Worm (Caenorhabditis elegans): ENCODE measurements around the gene ash-2.

ash-2 gene

ce11 chrII:11967507-11968127 lies 12.0 kb upstream of the ash-2 start, which contains the start of gene W03C9.5:
W03C9.5 (minus strand) TSS chrII:11967544.
- TF ChIP-seq mab-5 (tag; optimal IDR thresholded peaks at IDR 0.05), result peak; percentile 78
- TF ChIP-seq skn-1 (tag; optimal IDR thresholded peaks at IDR 0.05), result peak; percentile 52
- no peak for TF ChIP-seq aly-2 (tag; optimal IDR thresholded peaks at IDR 0.05)
- TF ChIP-seq unc-55 (GFP tag; optimal IDR thresholded peaks at IDR 0.05), result peak; percentile 97
- peak; percentile 81 for TF ChIP-seq Y55F3AM.14 (GFP tag; optimal IDR thresholded peaks at IDR 0.05)
- TF ChIP-seq ceh-16 (tag; optimal IDR thresholded peaks at IDR 0.05), result no peak
- TF ChIP-seq nhr-12 (tag; optimal IDR thresholded peaks at IDR 0.05), result no peak
- peak; percentile 10 for TF ChIP-seq nhr-237 (tag; optimal IDR thresholded peaks at IDR 0.05)
- no peak for TF ChIP-seq ztf-11 (tag; optimal IDR thresholded peaks at IDR 0.05)
- TF ChIP-seq mdl-1 (tag; optimal IDR thresholded peaks at IDR 0.05), result peak; percentile 65 to 95
- peak; percentile 52 for TF ChIP-seq lin-39 (tag; optimal IDR thresholded peaks at IDR 0.05)
- peak; percentile 70 for TF ChIP-seq snpc-4 (tag; optimal IDR thresholded peaks at IDR 0.05)
- TF ChIP-seq ceh-82 (tag; optimal IDR thresholded peaks at IDR 0.05), result peak; percentile 64
- TF ChIP-seq nhr-25 (tag; optimal IDR thresholded peaks at IDR 0.05), result peak; percentile 95
- peak; percentile 92 for TF ChIP-seq F13H6.1 (tag; optimal IDR thresholded peaks at IDR 0.05)
- TF ChIP-seq peb-1 (tag; optimal IDR thresholded peaks at IDR 0.05), result no peak
- peak; percentile 74 for TF ChIP-seq ZK546.5 (tag; optimal IDR thresholded peaks at IDR 0.05)
- TF ChIP-seq nhr-21 (tag; optimal IDR thresholded peaks at IDR 0.05), result peak; percentile 78
- TF ChIP-seq blmp-1 (tag; optimal IDR thresholded peaks at IDR 0.05; ENCODE audit: insufficient read depth), result peak; percentile 80
- no peak for TF ChIP-seq mbf-1 (tag; optimal IDR thresholded peaks at IDR 0.05)
- TF ChIP-seq elt-3 (tag; optimal IDR thresholded peaks at IDR 0.05), result no peak
- TF ChIP-seq sma-3 (GFP tag; optimal IDR thresholded peaks at IDR 0.05), result peak; percentile 96
- peak; percentile 93 for TF ChIP-seq nhr-129 (tag; optimal IDR thresholded peaks at IDR 0.05)
- TF ChIP-seq elt-1 (tag; optimal IDR thresholded peaks at IDR 0.05), result no peak
- peak; percentile 81 for TF ChIP-seq ztf-4 (tag; optimal IDR thresholded peaks at IDR 0.05)
- peak; percentile 87 for TF ChIP-seq sma-9 (GFP tag; optimal IDR thresholded peaks at IDR 0.05)
- TF ChIP-seq sma-9 (tag; optimal IDR thresholded peaks at IDR 0.05), result no peak
- TF ChIP-seq nhr-77 (tag; optimal IDR thresholded peaks at IDR 0.05), result peak; percentile 66
- no peak for TF ChIP-seq alr-1 (tag; optimal IDR thresholded peaks at IDR 0.05)
- TF ChIP-seq lsy-2 (tag; optimal IDR thresholded peaks at IDR 0.05), result peak; percentile 72 to 94
- TF ChIP-seq gmeb-1 (tag; optimal IDR thresholded peaks at IDR 0.05), result peak; percentile 88
- no peak for TF ChIP-seq dmd-4 (tag; optimal IDR thresholded peaks at IDR 0.05)
- TF ChIP-seq R02D3.7 (tag; optimal IDR thresholded peaks at IDR 0.05), result no peak
- TF ChIP-seq ama-1 (optimal IDR thresholded peaks at IDR 0.05), result peak; percentile 70
- TF ChIP-seq lin-13 (GFP tag; optimal IDR thresholded peaks at IDR 0.05), result peak; percentile 96
- TF ChIP-seq nhr-10 (tag; optimal IDR thresholded peaks at IDR 0.05), result peak; percentile 43
- peak; percentile 88 for TF ChIP-seq egl-27 (tag; optimal IDR thresholded peaks at IDR 0.05)
- peak; percentile 96 for TF ChIP-seq crh-2 (tag; optimal IDR thresholded peaks at IDR 0.05)
- TF ChIP-seq unc-39 (tag; optimal IDR thresholded peaks at IDR 0.05), result no peak
- TF ChIP-seq C34F6.9 (tag; optimal IDR thresholded peaks at IDR 0.05), result peak; percentile 99
- no peak for TF ChIP-seq ztf-1 (GFP tag; conservative IDR thresholded peaks at IDR 0.05)
- no peak for TF ChIP-seq nhr-11 (tag; optimal IDR thresholded peaks at IDR 0.05)
- no peak for TF ChIP-seq unc-62 (GFP tag; optimal IDR thresholded peaks at IDR 0.05)
- TF ChIP-seq fos-1 (tag; optimal IDR thresholded peaks at IDR 0.05), result peak; percentile 96
- TF ChIP-seq nhr-6 (tag; optimal IDR thresholded peaks at IDR 0.05), result peak; percentile 79
- no peak for TF ChIP-seq nhr-23 (tag; optimal IDR thresholded peaks at IDR 0.05)
- peak; percentile 80 for TF ChIP-seq zag-1 (tag; optimal IDR thresholded peaks at IDR 0.05)
- peak; percentile 87 for TF ChIP-seq lin-11 (tag; optimal IDR thresholded peaks at IDR 0.05)
- peak; percentile 73 for TF ChIP-seq sem-4 (tag; optimal IDR thresholded peaks at IDR 0.05)

Data from whole organism, L2 larva.